Fruit fly (Drosophila melanogaster) whole organism, prepupa: Measurements from ENCODE around the gene TTLL3A.

Source experiments
- Blimp-1 ChIP-seq: fragments of 200-800 bp; sonication (Bioruptor generic); optimal IDR thresholded peaks from 3 replicates; lab custom pipeline; 2017; ENCODE audit warnings: missing biosample characterization, missing genetic modification characterization, mild to moderate bottlenecking, moderate library complexity, missing genetic modification reagents
- CG10631 ChIP-seq: fragments of 200-800 bp; sonication (Bioruptor generic); optimal IDR thresholded peaks from 2 replicates; lab custom pipeline; 2016; ENCODE audit warnings: missing biosample characterization, missing genetic modification characterization
- CG10669 ChIP-seq: fragments of 200-800 bp; sonication (Bioruptor generic); optimal IDR thresholded peaks from 3 replicates; lab custom pipeline; 2018; ENCODE audit warnings: missing biosample characterization, mild to moderate bottlenecking, missing genetic modification characterization, moderate library complexity
- CG11294 ChIP-seq: fragments of 200-800 bp; sonication (Bioruptor generic); IDR thresholded peaks from 2 replicates; pipeline ENCODE4 v1.3.6; 2022; ENCODE audit warnings: missing biosample characterization, missing genetic modification characterization
- CG11902 ChIP-seq: fragments of 200-800 bp; sonication (Bioruptor generic); optimal IDR thresholded peaks from 3 replicates; lab custom pipeline; 2016; ENCODE audit warnings: missing biosample characterization, missing genetic modification characterization
- CG15336 ChIP-seq: fragments of 200-800 bp; sonication (Bioruptor generic); IDR thresholded peaks from 2 replicates; pipeline ENCODE4 v1.3.6; 2022; ENCODE audit warnings: missing biosample characterization, missing genetic modification characterization
- CG1621 ChIP-seq: fragments of 200-800 bp; sonication (Bioruptor generic); optimal IDR thresholded peaks from 3 replicates; lab custom pipeline; 2018; ENCODE audit warnings: missing biosample characterization, mild to moderate bottlenecking, missing genetic modification characterization
- CG3032 ChIP-seq: fragments of 200-800 bp; optimal IDR thresholded peaks from 2 replicates; lab custom pipeline; 2019; ENCODE audit warnings: missing biosample characterization, mild to moderate bottlenecking, missing genetic modification characterization, moderate library complexity
- CG3919 ChIP-seq: fragments of 200-800 bp; sonication (Bioruptor generic); optimal IDR thresholded peaks from 3 replicates; lab custom pipeline; 2016; ENCODE audit warnings: missing biosample characterization, missing genetic modification characterization
- CG4318 ChIP-seq: fragments of 200-800 bp; sonication (Bioruptor generic); optimal IDR thresholded peaks from 3 replicates; lab custom pipeline; 2017; ENCODE audit warnings: missing biosample characterization, mild to moderate bottlenecking, missing genetic modification characterization
- CG6276 ChIP-seq: fragments of 200-800 bp; sonication (Bioruptor generic); optimal IDR thresholded peaks from 2 replicates; lab custom pipeline; 2017; ENCODE audit warnings: missing biosample characterization, mild to moderate bottlenecking, missing genetic modification characterization
- CG6808 ChIP-seq: fragments of 200-800 bp; sonication (Bioruptor generic); optimal IDR thresholded peaks from 3 replicates; lab custom pipeline; 2017; ENCODE audit warnings: missing biosample characterization, missing genetic modification characterization, mild to moderate bottlenecking, moderate library complexity, missing genetic modification reagents
- CG6854 ChIP-seq: fragments of 200-800 bp; sonication (Bioruptor generic); optimal IDR thresholded peaks from 2 replicates; lab custom pipeline; 2017; ENCODE audit warnings: missing biosample characterization, mild to moderate bottlenecking, missing genetic modification characterization
- CG7368 ChIP-seq: fragments of 200-800 bp; sonication (Bioruptor generic); optimal IDR thresholded peaks from 3 replicates; lab custom pipeline; 2016; ENCODE audit warnings: missing biosample characterization, missing genetic modification characterization
- CG8119 ChIP-seq: fragments of 200-800 bp; sonication (Bioruptor generic); IDR thresholded peaks from 3 replicates; pipeline ENCODE4 v1.3.6; 2022; ENCODE audit warnings: missing biosample characterization, missing genetic modification characterization
- CG8319 ChIP-seq: fragments of 200-800 bp; sonication (Bioruptor generic); optimal IDR thresholded peaks from 3 replicates; lab custom pipeline; 2016; ENCODE audit warnings: missing biosample characterization, missing genetic modification characterization
- Eip75B ChIP-seq: fragments of 200-800 bp; sonication (Bioruptor generic); optimal IDR thresholded peaks from 3 replicates; lab custom pipeline; 2016; ENCODE audit warnings: missing biosample characterization, missing genetic modification characterization
- Eip93F ChIP-seq: fragments of 200-800 bp; sonication (Bioruptor generic); optimal IDR thresholded peaks from 2 replicates; lab custom pipeline; 2016; ENCODE audit warnings: missing biosample characterization, mild to moderate bottlenecking, missing genetic modification characterization
- Ets96B ChIP-seq: fragments of 200-800 bp; optimal IDR thresholded peaks from 2 replicates; lab custom pipeline; 2019; ENCODE audit warnings: missing biosample characterization, mild to moderate bottlenecking, missing genetic modification characterization, moderate library complexity
- Gug ChIP-seq: fragments of 200-800 bp; sonication (Bioruptor generic); IDR thresholded peaks from 2 replicates; pipeline ENCODE4 v1.3.6; 2022; ENCODE audit warnings: missing biosample characterization, missing genetic modification characterization
- Hr39 ChIP-seq: fragments of 200-800 bp; sonication (Bioruptor generic); optimal IDR thresholded peaks from 2 replicates; lab custom pipeline; 2016; ENCODE audit warnings: missing biosample characterization, missing genetic modification characterization
- Lpt ChIP-seq: fragments of 200-800 bp; sonication (Bioruptor generic); optimal IDR thresholded peaks from 3 replicates; lab custom pipeline; 2016; ENCODE audit warnings: missing biosample characterization, missing genetic modification characterization
- OdsH ChIP-seq: fragments of 200-800 bp; sonication (Bioruptor generic); optimal IDR thresholded peaks from 3 replicates; lab custom pipeline; 2016; ENCODE audit warnings: missing biosample characterization, missing genetic modification characterization
- achi ChIP-seq: fragments of 200-800 bp; sonication (Bioruptor generic); optimal IDR thresholded peaks from 3 replicates; lab custom pipeline; 2016; ENCODE audit warnings: missing biosample characterization, missing genetic modification characterization
- acj6 ChIP-seq: fragments of 200-800 bp; sonication (Bioruptor generic); optimal IDR thresholded peaks from 3 replicates; lab custom pipeline; 2016; ENCODE audit warnings: missing biosample characterization, missing genetic modification characterization
- dac ChIP-seq: fragments of 200-800 bp; sonication (Bioruptor generic); optimal IDR thresholded peaks from 2 replicates; lab custom pipeline; 2017; ENCODE audit warnings: missing biosample characterization, mild to moderate bottlenecking, missing genetic modification characterization
- dsx ChIP-seq: fragments of 200-800 bp; optimal IDR thresholded peaks from 3 replicates; lab custom pipeline; 2019; ENCODE audit warnings: missing biosample characterization, mild to moderate bottlenecking, missing genetic modification characterization, moderate library complexity; ENCODE audit not compliant: poor library complexity, severe bottlenecking
- eg ChIP-seq: fragments of 200-800 bp; sonication (Bioruptor generic); IDR thresholded peaks from 3 replicates; pipeline ENCODE4 v1.3.6; 2022; ENCODE audit warnings: missing biosample characterization, missing genetic modification characterization
- esn ChIP-seq: fragments of 200-800 bp; sonication (Bioruptor generic); optimal IDR thresholded peaks from 2 replicates; lab custom pipeline; 2016; ENCODE audit warnings: missing biosample characterization, mild to moderate bottlenecking, missing genetic modification characterization, moderate library complexity
- fd59A ChIP-seq: fragments of 200-800 bp; sonication (Bioruptor generic); optimal IDR thresholded peaks from 2 replicates; lab custom pipeline; 2017; ENCODE audit warnings: missing biosample characterization, mild to moderate bottlenecking, missing genetic modification characterization, missing genetic modification reagents
- fkh ChIP-seq: fragments of 200-800 bp; sonication (Bioruptor generic); optimal IDR thresholded peaks from 3 replicates; lab custom pipeline; 2017; ENCODE audit warnings: missing biosample characterization, mild to moderate bottlenecking, missing genetic modification characterization, moderate library complexity
- lz ChIP-seq: fragments of 200-800 bp; sonication (Bioruptor generic); optimal IDR thresholded peaks from 3 replicates; lab custom pipeline; 2016; ENCODE audit warnings: missing biosample characterization, missing genetic modification characterization
- net ChIP-seq: fragments of 200-800 bp; sonication (Bioruptor generic); optimal IDR thresholded peaks from 3 replicates; lab custom pipeline; 2016; ENCODE audit warnings: missing biosample characterization, missing genetic modification characterization
- spab ChIP-seq: fragments of 200-800 bp; sonication (Bioruptor generic); optimal IDR thresholded peaks from 2 replicates; lab custom pipeline; 2017; ENCODE audit warnings: missing biosample characterization, mild to moderate bottlenecking, missing genetic modification characterization, missing genetic modification reagents
- ss ChIP-seq, 2 experiments: fragments of 200-800 bp; sonication (Bioruptor generic); optimal IDR thresholded peaks; 2 replicates in 1 of 2; 3 replicates in 1 of 2; lab custom pipeline; 2017 to 2018; ENCODE audit warnings: mild to moderate bottlenecking in 2 of 2, missing biosample characterization in 2 of 2, missing genetic modification characterization in 2 of 2, moderate library complexity in 1 of 2
- svp ChIP-seq: fragments of 200-800 bp; sonication (Bioruptor generic); peaks from one replicate; lab custom pipeline; 2016; ENCODE audit warnings: missing biosample characterization, missing genetic modification characterization
- topi ChIP-seq: fragments of 200-800 bp; sonication (Bioruptor generic); optimal IDR thresholded peaks from 3 replicates; lab custom pipeline; 2016; ENCODE audit warnings: missing biosample characterization, missing genetic modification characterization
- vri ChIP-seq: fragments of 200-800 bp; sonication (Bioruptor generic); optimal IDR thresholded peaks from 3 replicates; lab custom pipeline; 2016; ENCODE audit warnings: missing biosample characterization, mild to moderate bottlenecking, missing genetic modification characterization

The TTLL3A gene

dm6 chr2L:6759528-6759927 is 19.5 kb upstream of the TTLL3A start, which contains the start of gene CG11322:
Gene CG11322 (minus strand): TSS chr2L:6759628.
- no peak for TF ChIP-seq CG3919 (GFP tag; lab: Kevin White, UChicago)
- no peak for TF ChIP-seq dac
- no peak for TF ChIP-seq acj6 (GFP tag; lab: Kevin White, UChicago)
- TF ChIP-seq achi: no peak
- TF ChIP-seq CG10631 (GFP tag; lab: Kevin White, UChicago): no peak
- TF ChIP-seq Eip93F: no peak
- no peak for TF ChIP-seq Lpt (GFP tag; lab: Kevin White, UChicago)
- TF ChIP-seq spab: no peak
- no peak for TF ChIP-seq CG3032 (tag; lab: Kevin White, UChicago)
- no peak for TF ChIP-seq svp (GFP tag; lab: Kevin White, UChicago)
- no peak for TF ChIP-seq CG11902 (GFP tag; lab: Kevin White, UChicago)
- TF ChIP-seq CG6808 (GFP tag; lab: Kevin White, UChicago): no peak
- TF ChIP-seq vri (GFP tag; lab: Kevin White, UChicago): no peak
- no peak for TF ChIP-seq CG6854 (GFP tag; lab: Kevin White, UChicago)
- TF ChIP-seq CG8119 (GFP tag; lab: Robert Waterston, UW): no peak
- TF ChIP-seq dsx (GFP tag; lab: Kevin White, UChicago): no peak
- no peak for TF ChIP-seq ss (GFP tag; optimal IDR thresholded peaks at IDR 0.05; lab: Kevin White, UChicago)
- TF ChIP-seq fkh (GFP tag; lab: Kevin White, UChicago): no peak
- TF ChIP-seq eg (GFP tag; lab: Robert Waterston, UW): no peak

- TF ChIP-seq CG10669 (GFP tag; lab: Kevin White, UChicago) (no peak), svp (GFP tag; lab: Kevin White, UChicago) (no peak), Blimp-1 (no peak), CG8319 (no peak), CG6276 (GFP tag; lab: Kevin White, UChicago) (no peak), eg (GFP tag; lab: Robert Waterston, UW) (no peak), Ets96B (no peak), CG6854 (GFP tag; lab: Kevin White, UChicago) (no peak), achi (no peak), dac (no peak), net (GFP tag; lab: Kevin White, UChicago) (no peak), CG15336 (no peak), CG11294 (no peak)
- TF ChIP-seq, all 60 proteins: peak for 0
These were observed 11.0 kb upstream of the TTLL3A start for dm6 chr2L:6751037-6751436.

dm6 chr2L:6747814-6748213 is 7.8 kb upstream of the TTLL3A start, which contains the start of gene CG44271:
Gene CG44271 (minus strand): TSS chr2L:6747914.
- no peak for TF ChIP-seq topi
- TF ChIP-seq CG3032 (tag; lab: Kevin White, UChicago): no peak
- no peak for TF ChIP-seq Hr39 (GFP tag; lab: Kevin White, UChicago)
- no peak for TF ChIP-seq acj6 (GFP tag; lab: Kevin White, UChicago)
- TF ChIP-seq CG11902 (GFP tag; lab: Kevin White, UChicago): no peak

- TF ChIP-seq CG7368 (GFP tag; lab: Kevin White, UChicago): no peak
- no peak for TF ChIP-seq CG4318 (GFP tag; lab: Kevin White, UChicago)
- TF ChIP-seq CG3032 (tag; lab: Kevin White, UChicago): no peak
- TF ChIP-seq net (GFP tag; lab: Kevin White, UChicago): no peak
- TF ChIP-seq eg (GFP tag; lab: Robert Waterston, UW): no peak
- no peak for TF ChIP-seq CG1621 (tag; lab: Kevin White, UChicago)
- TF ChIP-seq CG6854 (GFP tag; lab: Kevin White, UChicago): no peak
- TF ChIP-seq acj6 (GFP tag; lab: Kevin White, UChicago): no peak
- TF ChIP-seq OdsH (GFP tag; lab: Kevin White, UChicago): no peak
- TF ChIP-seq fd59A (GFP tag; lab: Kevin White, UChicago): no peak
- no peak for TF ChIP-seq Lpt (GFP tag; lab: Kevin White, UChicago)
- no peak for TF ChIP-seq topi
- TF ChIP-seq Ets96B: no peak
- TF ChIP-seq Eip75B (GFP tag; lab: Kevin White, UChicago): no peak
- no peak for TF ChIP-seq Gug (GFP tag; lab: Robert Waterston, UW)
- TF ChIP-seq ss (GFP tag; optimal IDR thresholded peaks at IDR 0.05; lab: Kevin White, UChicago): no peak
- no peak for TF ChIP-seq lz
- TF ChIP-seq CG8119 (GFP tag; lab: Robert Waterston, UW): no peak
- no peak for TF ChIP-seq Eip93F
- TF ChIP-seq esn (GFP tag; lab: Kevin White, UChicago): no peak
These were observed 5.5 kb upstream of the TTLL3A start, which contains the start of gene CG31910 for dm6 chr2L:6745522-6745921. Gene CG31910 (minus strand): TSS chr2L:6745622.
